Worm (Caenorhabditis elegans) whole organism, young adult: Measurements from ENCODE around the gene csa-1.

Experiments used
- F57C9.4 ChIP-seq: sonication (generic microtip); optimal IDR thresholded peaks from 2 replicates; lab custom pipeline; 2017; ENCODE audit warnings: mild to moderate bottlenecking, missing genetic modification characterization, missing compliant biosample characterization
- dpff-1 ChIP-seq: sonication (generic microtip); optimal IDR thresholded peaks from 2 replicates; lab custom pipeline; 2017; ENCODE audit warnings: mild to moderate bottlenecking, missing genetic modification characterization, missing compliant biosample characterization

- TF ChIP-seq dpff-1 (tag; lab: Kevin White, UChicago) (no peak), F57C9.4 (no peak)
These were observed 16.0 kb downstream of the csa-1 start for ce11 chrII:9303545-9303944.
